Worm (Caenorhabditis elegans) whole organism, late embryonic: ENCODE data around the gene F56A11.4.
A peak's percentile ranks its signal among the peaks of the same experiment; 100 is the strongest.

Source experiments
- F13H6.1 ChIP-seq: sonication (generic microtip); optimal IDR thresholded peaks from 2 replicates; lab custom pipeline; 2016; ENCODE audit warnings: missing genetic modification characterization, missing compliant biosample characterization
- K02D7.2 ChIP-seq: sonication (generic microtip); optimal IDR thresholded peaks from 2 replicates; lab custom pipeline; 2017; ENCODE audit warnings: mild to moderate bottlenecking, missing genetic modification characterization, missing compliant biosample characterization
- K09A11.1 ChIP-seq: sonication (generic microtip); optimal IDR thresholded peaks from 2 replicates; lab custom pipeline; 2017; ENCODE audit warnings: antibody characterized with exemption, mild to moderate bottlenecking, missing genetic modification characterization, missing compliant biosample characterization; ENCODE audit not compliant: insufficient read depth
- ahr-1 ChIP-seq: sonication (generic microtip); optimal IDR thresholded peaks from 2 replicates; lab custom pipeline; 2016; ENCODE audit warnings: missing genetic modification characterization, missing compliant biosample characterization
- ama-1 ChIP-seq: fragments of 150-350 bp; optimal IDR thresholded peaks from 2 replicates; lab custom pipeline; 2014
- ceh-18 ChIP-seq: sonication (generic microtip); optimal IDR thresholded peaks from 2 replicates; lab custom pipeline; 2016; ENCODE audit warnings: missing genetic modification characterization, missing compliant biosample characterization
- ceh-30 ChIP-seq: fragments of 150-350 bp; optimal IDR thresholded peaks from 2 replicates; lab custom pipeline; 2014; ENCODE audit warnings: missing biosample characterization, missing genetic modification characterization
- ceh-31 ChIP-seq: sonication (generic microtip); optimal IDR thresholded peaks from 2 replicates; lab custom pipeline; 2016; ENCODE audit warnings: missing genetic modification characterization, missing compliant biosample characterization
- ceh-34 ChIP-seq: sonication (generic microtip); optimal IDR thresholded peaks from 2 replicates; lab custom pipeline; 2016; ENCODE audit warnings: mild to moderate bottlenecking, missing genetic modification characterization, missing compliant biosample characterization
- ceh-48 ChIP-seq: sonication (generic microtip); optimal IDR thresholded peaks from 2 replicates; lab custom pipeline; 2016; ENCODE audit warnings: missing genetic modification characterization, inconsistent platforms, missing compliant biosample characterization
- ceh-6 ChIP-seq: fragments of 200-800 bp; sonication (Bioruptor generic); optimal IDR thresholded peaks from 2 replicates; lab custom pipeline; 2018; ENCODE audit warnings: mild to moderate bottlenecking, missing genetic modification characterization, missing compliant biosample characterization
- ceh-9 ChIP-seq: sonication (generic microtip); optimal IDR thresholded peaks from 2 replicates; lab custom pipeline; 2016; ENCODE audit warnings: mild to moderate bottlenecking, missing genetic modification characterization, inconsistent platforms, missing compliant biosample characterization
- dmd-4 ChIP-seq: sonication (generic microtip); optimal IDR thresholded peaks from 2 replicates; lab custom pipeline; 2016; ENCODE audit warnings: borderline replicate concordance, missing genetic modification characterization, missing compliant biosample characterization
- elt-2 ChIP-seq: sonication (generic microtip); optimal IDR thresholded peaks from 2 replicates; lab custom pipeline; 2016; ENCODE audit warnings: missing genetic modification reagents, missing genetic modification characterization, missing compliant biosample characterization
- gmeb-2 ChIP-seq: sonication (generic microtip); optimal IDR thresholded peaks from 2 replicates; lab custom pipeline; 2016; ENCODE audit warnings: missing genetic modification characterization, inconsistent platforms, missing compliant biosample characterization
- hlh-13 ChIP-seq: fragments of 200-800 bp; sonication (Bioruptor generic); optimal IDR thresholded peaks from 2 replicates; lab custom pipeline; 2018; ENCODE audit warnings: mild to moderate bottlenecking, missing genetic modification characterization, missing compliant biosample characterization
- hlh-30 ChIP-seq: sonication (generic microtip); optimal IDR thresholded peaks from 2 replicates; lab custom pipeline; 2017; ENCODE audit warnings: antibody characterized with exemption, missing genetic modification characterization, missing compliant biosample characterization; ENCODE audit not compliant: insufficient read depth
- hlh-6 ChIP-seq: sonication (generic microtip); optimal IDR thresholded peaks from 2 replicates; lab custom pipeline; 2016; ENCODE audit warnings: missing genotype, missing genetic modification characterization, missing compliant biosample characterization
- lim-6 ChIP-seq: sonication (generic microtip); optimal IDR thresholded peaks from 2 replicates; lab custom pipeline; 2016; ENCODE audit warnings: missing genetic modification characterization, missing compliant biosample characterization
- lin-11 ChIP-seq: fragments of 200-800 bp; sonication (Bioruptor generic); optimal IDR thresholded peaks from 2 replicates; lab custom pipeline; 2018; ENCODE audit warnings: mild to moderate bottlenecking, missing genetic modification characterization, missing compliant biosample characterization
- nfya-1 ChIP-seq: sonication (generic microtip); optimal IDR thresholded peaks from 2 replicates; lab custom pipeline; 2017; ENCODE audit warnings: missing genetic modification characterization, mild to moderate bottlenecking, missing compliant biosample characterization, antibody characterized with exemption, moderate library complexity
- nhr-11 ChIP-seq: fragments of 150-350 bp; optimal IDR thresholded peaks from 2 replicates; lab custom pipeline; 2014; ENCODE audit warnings: missing biosample characterization, missing genetic modification characterization
- pha-2 ChIP-seq: sonication (generic microtip); optimal IDR thresholded peaks from 2 replicates; lab custom pipeline; 2017; ENCODE audit warnings: mild to moderate bottlenecking, missing genetic modification characterization, missing compliant biosample characterization
- pha-4 ChIP-seq: fragments of 150-350 bp; optimal IDR thresholded peaks from 2 replicates; lab custom pipeline; 2018; ENCODE audit warnings: missing biosample characterization, missing genetic modification reagents, missing genetic modification characterization
- pqm-1 ChIP-seq: sonication (generic microtip); optimal IDR thresholded peaks from 2 replicates; lab custom pipeline; 2016; ENCODE audit warnings: missing genetic modification characterization, missing compliant biosample characterization
- pros-1 ChIP-seq: fragments of 150-350 bp; optimal IDR thresholded peaks from 2 replicates; lab custom pipeline; 2014; ENCODE audit warnings: missing biosample characterization, missing genetic modification reagents, missing genetic modification characterization
- ref-2 ChIP-seq: sonication (generic microtip); optimal IDR thresholded peaks from 2 replicates; lab custom pipeline; 2016; ENCODE audit warnings: missing genetic modification characterization, missing compliant biosample characterization
- rnt-1 ChIP-seq: sonication (generic microtip); optimal IDR thresholded peaks from 2 replicates; lab custom pipeline; 2016; ENCODE audit warnings: missing genetic modification characterization, missing compliant biosample characterization
- sdc-2 ChIP-seq: sonication (generic microtip); optimal IDR thresholded peaks from 2 replicates; lab custom pipeline; 2016; ENCODE audit warnings: missing genotype, missing genetic modification characterization, missing compliant biosample characterization
- sox-2 ChIP-seq: fragments of 200-800 bp; sonication (Bioruptor generic); IDR thresholded peaks from 2 replicates; pipeline ENCODE4 v1.3.6; 2022; ENCODE audit warnings: missing genetic modification reagents, missing genetic modification characterization, missing compliant biosample characterization
- syd-9 ChIP-seq: sonication (generic microtip); optimal IDR thresholded peaks from 2 replicates; lab custom pipeline; 2016; ENCODE audit warnings: mild to moderate bottlenecking, missing genetic modification characterization, moderate library complexity, missing compliant biosample characterization
- unc-3 ChIP-seq, 2 experiments: fragments of 200-800 bp in 1 of 2; sonication (Bioruptor generic) in 1 of 2; sonication (generic microtip) in 1 of 2; conservative IDR thresholded peaks in 1 of 2; optimal IDR thresholded peaks in 1 of 2; 2 replicates each; pipeline versions ENCODE4 v1.3.6 to Lab custom; 2016 to 2022; ENCODE audit warnings: missing compliant biosample characterization in 2 of 2, missing genetic modification characterization in 2 of 2, missing genetic modification reagents in 1 of 2
- unc-42 ChIP-seq: sonication (generic microtip); optimal IDR thresholded peaks from 2 replicates; lab custom pipeline; 2016; ENCODE audit warnings: missing genotype, missing genetic modification characterization, missing compliant biosample characterization
- unc-55 ChIP-seq: sonication (generic microtip); optimal IDR thresholded peaks from 2 replicates; lab custom pipeline; 2017; ENCODE audit warnings: missing biosample characterization, missing genetic modification reagents, missing genetic modification characterization
- unc-86 ChIP-seq: sonication (generic microtip); optimal IDR thresholded peaks from 2 replicates; lab custom pipeline; 2016; ENCODE audit warnings: missing genetic modification characterization, missing compliant biosample characterization
- ztf-16 ChIP-seq: sonication (generic microtip); optimal IDR thresholded peaks from 2 replicates; lab custom pipeline; 2017; ENCODE audit warnings: missing genetic modification characterization, missing compliant biosample characterization

F56A11.4 gene

ce11 chrIV:548000-548399 is at the start of gene F56A11.4:
Gene F56A11.4 (plus strand): TSS chrIV:548300.
- TF ChIP-seq syd-9 (tag; lab: Kevin White, UChicago) (no peak), unc-42 (tag; lab: Kevin White, UChicago) (no peak), ama-1 (lab: Kevin White, UChicago) (no peak), nhr-11 (tag; lab: Kevin White, UChicago) (no peak), ceh-34 (no peak), rnt-1 (tag; lab: Kevin White, UChicago) (no peak), pha-2 (tag; lab: Kevin White, UChicago) (no peak), F13H6.1 (tag; lab: Kevin White, UChicago) (no peak), unc-86 (tag; lab: Kevin White, UChicago) (no peak), ceh-48 (no peak)

- no peak for TF ChIP-seq ceh-6 (GFP tag; lab: Kevin White, UChicago)
Observed at ce11 chrIV:504495-504894, 43.6 kb upstream of the F56A11.4 start.

- no peak for TF ChIP-seq dmd-4 (tag; lab: Kevin White, UChicago)
- TF ChIP-seq pha-4 (tag; lab: Kevin White, UChicago): no peak
- no peak for TF ChIP-seq elt-2 (tag; lab: Kevin White, UChicago)
- TF ChIP-seq sox-2 (GFP tag; lab: Robert Waterston, UW): no peak
- no peak for TF ChIP-seq ceh-30 (tag; lab: Kevin White, UChicago)
- no peak for TF ChIP-seq lin-11 (tag; lab: Kevin White, UChicago)
- no peak for TF ChIP-seq pros-1 (tag; lab: Kevin White, UChicago)
- no peak for TF ChIP-seq ref-2 (tag; lab: Kevin White, UChicago)
- no peak for TF ChIP-seq K09A11.1 (tag; lab: Kevin White, UChicago)
- TF ChIP-seq ztf-16: no peak
- no peak for TF ChIP-seq hlh-13 (GFP tag; lab: Kevin White, UChicago)
- TF ChIP-seq unc-3 (GFP tag; conservative IDR thresholded peaks at IDR 0.05; lab: Robert Waterston, UW): no peak
- TF ChIP-seq unc-3 (tag; optimal IDR thresholded peaks at IDR 0.05; lab: Kevin White, UChicago): no peak
- no peak for TF ChIP-seq hlh-30 (tag; lab: Kevin White, UChicago)
- no peak for TF ChIP-seq ahr-1 (tag; lab: Kevin White, UChicago)
- no peak for TF ChIP-seq gmeb-2 (tag; lab: Kevin White, UChicago)
- TF ChIP-seq nhr-11 (tag; lab: Kevin White, UChicago): no peak
- no peak for TF ChIP-seq K02D7.2 (tag; lab: Kevin White, UChicago)
- no peak for TF ChIP-seq sdc-2
- TF ChIP-seq pqm-1 (tag; lab: Kevin White, UChicago): no peak
- no peak for TF ChIP-seq lim-6 (tag; lab: Kevin White, UChicago)
Observed at ce11 chrIV:506384-506783, 41.7 kb upstream of the F56A11.4 start, which contains the start of gene W03G1.5. Gene W03G1.5 (minus strand): TSS chrIV:506484.

- TF ChIP-seq ceh-9 (tag; lab: Kevin White, UChicago): no peak
- TF ChIP-seq rnt-1 (tag; lab: Kevin White, UChicago): no peak
- no peak for TF ChIP-seq ceh-18 (tag; lab: Kevin White, UChicago)
- peak; percentile 15 for TF ChIP-seq unc-55 (GFP tag; lab: Kevin White, UChicago)
- TF ChIP-seq unc-42 (tag; lab: Kevin White, UChicago): peak; percentile 62
- TF ChIP-seq nfya-1 (tag; lab: Kevin White, UChicago): peak; percentile 20
- no peak for TF ChIP-seq hlh-6 (tag; lab: Kevin White, UChicago)
- peak; percentile 45 for TF ChIP-seq ceh-31
- TF ChIP-seq, all 69 proteins: peak for 4
Observed at ce11 chrIV:519409-519808, 28.7 kb upstream of the F56A11.4 start, which contains the start of gene pig-1. Gene pig-1 (minus strand): TSS chrIV:519457.
